Worm (Caenorhabditis elegans) whole organism, midembryonic: ENCODE results near the gene srx-34.

Source experiments
- T22C8.4 ChIP-seq: fragments of 200-800 bp; sonication (Bioruptor generic); IDR thresholded peaks from 2 replicates; pipeline ENCODE4 v1.3.6; 2022; ENCODE audit warnings: missing genetic modification characterization, missing compliant biosample characterization
- flt-1 ChIP-seq: fragments of 200-800 bp; sonication (Bioruptor generic); IDR thresholded peaks from 2 replicates; pipeline ENCODE4 v1.3.6; 2022; ENCODE audit warnings: missing genetic modification characterization, missing compliant biosample characterization
- med-1 ChIP-seq: sonication (generic microtip); optimal IDR thresholded peaks from 2 replicates; lab custom pipeline; 2017; ENCODE audit warnings: missing genetic modification characterization, mild to moderate bottlenecking, missing compliant biosample characterization, antibody characterized with exemption, missing genetic modification reagents; ENCODE audit not compliant: insufficient read depth
- ref-1 ChIP-seq: fragments of 200-800 bp; sonication (Bioruptor generic); conservative IDR thresholded peaks from 2 replicates; pipeline ENCODE4 v1.3.6; 2022; ENCODE audit warnings: missing genetic modification reagents, missing genetic modification characterization, missing compliant biosample characterization
- ztf-23 ChIP-seq: fragments of 200-800 bp; sonication (Bioruptor generic); IDR thresholded peaks from 2 replicates; pipeline ENCODE4 v1.3.6; 2022; ENCODE audit warnings: missing genetic modification reagents, missing genetic modification characterization, missing compliant biosample characterization

DNA sequence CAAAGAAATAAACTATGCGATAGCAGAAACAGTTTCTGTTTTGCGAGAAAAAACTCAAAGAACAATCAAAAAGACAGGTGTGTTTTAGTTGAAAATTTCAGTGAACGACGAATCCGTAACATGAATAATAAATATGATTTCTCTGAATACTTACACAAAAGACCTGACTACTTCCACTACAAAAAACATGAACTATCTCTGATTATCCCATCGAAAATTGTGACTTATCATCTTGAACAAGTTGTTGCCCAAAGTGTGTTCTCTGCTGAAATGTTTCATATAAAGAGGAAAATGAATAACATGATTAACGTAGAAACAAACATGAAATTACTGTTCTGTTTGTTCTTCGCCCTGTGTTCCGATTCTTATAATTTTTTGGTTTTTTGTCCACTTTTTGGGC is 46.6 kb upstream of the srx-34 start, which contains the start of gene ugt-36:
- TF ChIP-seq flt-1 (GFP tag; lab: Robert Waterston, UW) (no peak), ref-1 (GFP tag; lab: Robert Waterston, UW) (no peak), ztf-23 (GFP tag; lab: Robert Waterston, UW) (no peak), med-1 (GFP tag; lab: Kevin White, UChicago) (no peak), T22C8.4 (GFP tag; lab: Robert Waterston, UW) (no peak)
